Fruit fly (Drosophila melanogaster) Kc167 (cell line): ENCODE measurements around the gene sofe.

Experiments used
- h ChIP-seq: fragments of >200 bp; optimal IDR thresholded peaks from 3 replicates; lab custom pipeline; 2018; ENCODE audit warnings: missing external identifiers
- psq ChIP-seq: fragments of >200 bp; optimal IDR thresholded peaks from 2 replicates; lab custom pipeline; 2017; ENCODE audit warnings: missing external identifiers

DNA sequence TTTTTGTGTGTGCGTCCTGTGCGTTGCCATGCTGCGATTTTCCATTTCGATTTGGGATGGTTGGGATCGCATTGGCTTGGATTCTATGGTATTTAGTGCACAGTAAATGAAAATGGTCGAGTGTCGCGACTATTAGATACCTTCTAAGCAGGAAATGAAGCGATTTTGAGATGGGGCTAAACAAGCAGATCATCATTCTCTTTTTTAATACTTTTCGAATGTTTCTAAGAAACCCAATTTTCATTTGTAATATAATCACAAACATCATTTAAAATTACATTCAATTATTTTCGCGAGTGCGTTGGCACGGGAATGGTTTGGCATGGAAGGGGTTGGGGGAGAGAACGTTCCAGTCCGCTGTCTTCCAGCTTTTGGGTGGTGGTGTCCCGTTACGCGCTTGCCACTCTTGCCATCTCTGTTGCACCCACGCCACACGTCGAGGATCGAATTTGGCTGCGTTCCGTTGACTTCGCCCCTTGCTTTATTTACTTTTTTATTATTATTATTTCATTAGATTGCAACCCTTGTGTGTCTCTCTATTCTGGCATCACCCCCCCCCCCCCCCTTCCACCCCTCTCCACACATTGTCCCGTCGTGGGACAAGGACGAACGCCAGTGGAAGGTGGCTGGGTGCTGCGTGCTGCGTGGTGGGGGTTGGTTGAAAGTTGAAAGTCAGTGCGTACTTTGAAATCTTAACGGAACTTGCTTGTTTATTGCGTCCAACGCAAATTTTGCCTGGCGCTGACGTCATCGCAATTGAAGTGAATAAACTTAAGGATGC lies 31.7 kb downstream of the sofe start:
- no peak for TF ChIP-seq h
- TF ChIP-seq psq (lab: Kevin White, UChicago) = no peak
